Worm (Caenorhabditis elegans): ENCODE data around the gene T04F8.2.

- no peak for TF ChIP-seq ceh-45 (GFP tag; IDR thresholded peaks at IDR 0.05)
- TF ChIP-seq fkh-10 (GFP tag; optimal IDR thresholded peaks at IDR 0.05): no peak
- TF ChIP-seq dmd-4 (tag; optimal IDR thresholded peaks at IDR 0.05; ENCODE audit: borderline replicate concordance): no peak
- TF ChIP-seq nfya-1 (tag; optimal IDR thresholded peaks at IDR 0.05): no peak
- TF ChIP-seq mec-3 (tag; optimal IDR thresholded peaks at IDR 0.05; ENCODE audit: borderline replicate concordance): no peak
- no peak for TF ChIP-seq ceh-18 (tag; optimal IDR thresholded peaks at IDR 0.05)
- no peak for TF ChIP-seq pag-3 (tag; optimal IDR thresholded peaks at IDR 0.05; ENCODE audit: borderline replicate concordance)
- no peak for TF ChIP-seq pha-4 (tag; optimal IDR thresholded peaks at IDR 0.05)
- TF ChIP-seq hlh-15 (tag; optimal IDR thresholded peaks at IDR 0.05): no peak
Observed at ce11 chrX:11632107-11632506, 24.3 kb downstream of the T04F8.2 start, which contains the start of gene sto-6.

All from whole organism, late embryonic.